Worm (Caenorhabditis elegans) whole organism, late embryonic: ENCODE data around the gene K09E2.2.
A peak's percentile ranks its signal among the peaks of the same experiment; 100 is the strongest.

Experiments
- C38D4.7 ChIP-seq: fragments of 200-800 bp; sonication (Bioruptor generic); optimal IDR thresholded peaks from 2 replicates; lab custom pipeline; 2018; ENCODE audit warnings: mild to moderate bottlenecking, missing genetic modification characterization, moderate library complexity, missing compliant biosample characterization
- Y22D7AL.16 ChIP-seq: sonication (generic microtip); optimal IDR thresholded peaks from 2 replicates; lab custom pipeline; 2016; ENCODE audit warnings: missing genetic modification characterization, missing compliant biosample characterization
- ahr-1 ChIP-seq: sonication (generic microtip); optimal IDR thresholded peaks from 2 replicates; lab custom pipeline; 2016; ENCODE audit warnings: missing genetic modification characterization, missing compliant biosample characterization
- ama-1 ChIP-seq: fragments of 150-350 bp; optimal IDR thresholded peaks from 2 replicates; lab custom pipeline; 2014
- ceh-18 ChIP-seq: sonication (generic microtip); optimal IDR thresholded peaks from 2 replicates; lab custom pipeline; 2016; ENCODE audit warnings: missing genetic modification characterization, missing compliant biosample characterization
- ceh-31 ChIP-seq: sonication (generic microtip); optimal IDR thresholded peaks from 2 replicates; lab custom pipeline; 2016; ENCODE audit warnings: missing genetic modification characterization, missing compliant biosample characterization
- ceh-34 ChIP-seq: sonication (generic microtip); optimal IDR thresholded peaks from 2 replicates; lab custom pipeline; 2016; ENCODE audit warnings: mild to moderate bottlenecking, missing genetic modification characterization, missing compliant biosample characterization
- ceh-45 ChIP-seq: fragments of 200-800 bp; sonication (Bioruptor generic); IDR thresholded peaks from 2 replicates; pipeline ENCODE4 v1.3.6; 2022; ENCODE audit warnings: missing genetic modification reagents, missing genetic modification characterization, missing compliant biosample characterization
- ceh-48 ChIP-seq: sonication (generic microtip); optimal IDR thresholded peaks from 2 replicates; lab custom pipeline; 2016; ENCODE audit warnings: missing genetic modification characterization, inconsistent platforms, missing compliant biosample characterization
- che-1 ChIP-seq: sonication (generic microtip); optimal IDR thresholded peaks from 2 replicates; lab custom pipeline; 2016; ENCODE audit warnings: mild to moderate bottlenecking, missing genetic modification characterization, missing compliant biosample characterization
- dmd-4 ChIP-seq: sonication (generic microtip); optimal IDR thresholded peaks from 2 replicates; lab custom pipeline; 2016; ENCODE audit warnings: borderline replicate concordance, missing genetic modification characterization, missing compliant biosample characterization
- dve-1 ChIP-seq: sonication (generic microtip); optimal IDR thresholded peaks from 2 replicates; lab custom pipeline; 2017; ENCODE audit warnings: antibody characterized with exemption, mild to moderate bottlenecking, missing genetic modification characterization, missing compliant biosample characterization
- elt-2 ChIP-seq: sonication (generic microtip); optimal IDR thresholded peaks from 2 replicates; lab custom pipeline; 2016; ENCODE audit warnings: missing genetic modification reagents, missing genetic modification characterization, missing compliant biosample characterization
- elt-4 ChIP-seq: sonication (generic microtip); optimal IDR thresholded peaks from 2 replicates; lab custom pipeline; 2016; ENCODE audit warnings: missing genetic modification characterization, missing compliant biosample characterization
- fkh-10 ChIP-seq: fragments of 150-350 bp; optimal IDR thresholded peaks from 2 replicates; lab custom pipeline; 2014; ENCODE audit warnings: missing biosample characterization, missing genetic modification reagents, missing genetic modification characterization
- hlh-13 ChIP-seq: fragments of 200-800 bp; sonication (Bioruptor generic); optimal IDR thresholded peaks from 2 replicates; lab custom pipeline; 2018; ENCODE audit warnings: mild to moderate bottlenecking, missing genetic modification characterization, missing compliant biosample characterization
- hlh-15 ChIP-seq: sonication (generic microtip); optimal IDR thresholded peaks from 2 replicates; lab custom pipeline; 2016; ENCODE audit warnings: missing genetic modification characterization, missing compliant biosample characterization
- hlh-30 ChIP-seq: sonication (generic microtip); optimal IDR thresholded peaks from 2 replicates; lab custom pipeline; 2017; ENCODE audit warnings: antibody characterized with exemption, missing genetic modification characterization, missing compliant biosample characterization; ENCODE audit not compliant: insufficient read depth
- hlh-8 ChIP-seq: sonication (generic microtip); optimal IDR thresholded peaks from 2 replicates; lab custom pipeline; 2016; ENCODE audit warnings: missing genotype, missing genetic modification characterization, missing compliant biosample characterization
- lim-6 ChIP-seq: sonication (generic microtip); optimal IDR thresholded peaks from 2 replicates; lab custom pipeline; 2016; ENCODE audit warnings: missing genetic modification characterization, missing compliant biosample characterization
- nfya-1 ChIP-seq: sonication (generic microtip); optimal IDR thresholded peaks from 2 replicates; lab custom pipeline; 2017; ENCODE audit warnings: missing genetic modification characterization, mild to moderate bottlenecking, missing compliant biosample characterization, antibody characterized with exemption, moderate library complexity
- npax-4 ChIP-seq: sonication (generic microtip); optimal IDR thresholded peaks from 2 replicates; lab custom pipeline; 2016; ENCODE audit warnings: missing genetic modification characterization, missing compliant biosample characterization
- pat-9 ChIP-seq: fragments of 200-800 bp; sonication (Bioruptor generic); optimal IDR thresholded peaks from 2 replicates; lab custom pipeline; 2018; ENCODE audit warnings: mild to moderate bottlenecking, missing genetic modification characterization, moderate library complexity, missing compliant biosample characterization
- pax-1 ChIP-seq: fragments of 150-350 bp; optimal IDR thresholded peaks from 2 replicates; lab custom pipeline; 2014; ENCODE audit warnings: missing biosample characterization, missing genetic modification characterization
- pha-2 ChIP-seq: sonication (generic microtip); optimal IDR thresholded peaks from 2 replicates; lab custom pipeline; 2017; ENCODE audit warnings: mild to moderate bottlenecking, missing genetic modification characterization, missing compliant biosample characterization
- pqm-1 ChIP-seq: sonication (generic microtip); optimal IDR thresholded peaks from 2 replicates; lab custom pipeline; 2016; ENCODE audit warnings: missing genetic modification characterization, missing compliant biosample characterization
- syd-9 ChIP-seq: sonication (generic microtip); optimal IDR thresholded peaks from 2 replicates; lab custom pipeline; 2016; ENCODE audit warnings: mild to moderate bottlenecking, missing genetic modification characterization, moderate library complexity, missing compliant biosample characterization
- ttx-3 ChIP-seq: sonication (generic microtip); optimal IDR thresholded peaks from 2 replicates; lab custom pipeline; 2016; ENCODE audit warnings: missing genetic modification reagents, missing genetic modification characterization, missing compliant biosample characterization
- unc-42 ChIP-seq: sonication (generic microtip); optimal IDR thresholded peaks from 2 replicates; lab custom pipeline; 2016; ENCODE audit warnings: missing genotype, missing genetic modification characterization, missing compliant biosample characterization
- unc-55 ChIP-seq: sonication (generic microtip); optimal IDR thresholded peaks from 2 replicates; lab custom pipeline; 2017; ENCODE audit warnings: missing biosample characterization, missing genetic modification reagents, missing genetic modification characterization
- unc-86 ChIP-seq: sonication (generic microtip); optimal IDR thresholded peaks from 2 replicates; lab custom pipeline; 2016; ENCODE audit warnings: missing genetic modification characterization, missing compliant biosample characterization
- zip-5 ChIP-seq: sonication (generic microtip); optimal IDR thresholded peaks from 2 replicates; lab custom pipeline; 2016; ENCODE audit warnings: missing genetic modification characterization, missing compliant biosample characterization
- ztf-16 ChIP-seq: sonication (generic microtip); optimal IDR thresholded peaks from 2 replicates; lab custom pipeline; 2017; ENCODE audit warnings: missing genetic modification characterization, missing compliant biosample characterization

K09E2.2 gene

DNA sequence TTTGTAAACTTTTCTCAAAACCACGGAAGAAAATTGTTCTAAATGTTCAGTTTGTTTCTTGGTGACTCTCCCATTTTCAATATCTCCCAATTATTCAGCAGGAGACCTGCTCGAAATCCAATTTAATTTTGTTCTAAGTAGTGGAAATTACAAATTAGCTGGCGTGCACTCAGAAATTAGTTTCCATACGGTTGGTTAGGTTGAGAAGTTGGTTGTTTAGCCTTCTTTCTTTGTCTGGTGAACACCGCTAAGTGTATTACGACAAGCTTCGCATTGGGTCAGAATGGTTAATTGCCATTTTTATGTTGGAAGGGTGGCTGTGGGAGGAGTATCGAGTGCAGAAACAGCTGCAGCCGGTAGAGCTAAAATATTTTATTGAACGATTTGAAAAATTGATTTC is 24.3 kb upstream of the K09E2.2 start:
- TF ChIP-seq dve-1 (no peak), ceh-31 (peak; percentile 20), ztf-16 (tag; lab: Kevin White, UChicago) (no peak), ceh-34 (no peak), unc-42 (tag; lab: Kevin White, UChicago) (peak; percentile 90), pax-1 (tag; lab: Kevin White, UChicago) (no peak), unc-86 (tag; lab: Kevin White, UChicago) (no peak), C38D4.7 (GFP tag; lab: Kevin White, UChicago) (no peak), hlh-8 (no peak)

DNA sequence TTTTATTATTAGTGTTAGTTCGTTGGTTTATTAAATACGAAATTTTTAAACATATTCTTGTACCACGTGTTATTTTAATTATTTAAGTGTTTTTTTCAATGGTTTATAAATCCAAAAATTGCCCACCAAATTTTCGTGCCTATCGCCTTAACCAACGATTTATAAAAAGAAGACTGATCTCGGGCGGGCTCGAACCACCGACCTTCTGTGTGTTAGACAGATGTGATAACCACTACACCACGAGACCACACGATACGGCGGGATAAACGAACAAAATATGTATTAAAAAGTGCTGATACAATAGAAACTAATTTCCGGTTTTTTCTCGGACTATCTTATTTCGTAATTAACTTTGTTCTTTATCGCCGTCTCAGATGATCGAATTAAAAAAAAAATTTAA is 22.3 kb upstream of the K09E2.2 start:
- no peak for TF ChIP-seq lim-6
- peak; percentile 18 for TF ChIP-seq C38D4.7 (GFP tag; lab: Kevin White, UChicago)
- peak; percentile 0 for TF ChIP-seq elt-2 (tag; lab: Kevin White, UChicago)
- TF ChIP-seq che-1 (tag; lab: Kevin White, UChicago) = peak; percentile 31
- TF ChIP-seq dmd-4 (tag; lab: Kevin White, UChicago) = no peak
- TF ChIP-seq, all 69 proteins: peak for 3

- TF ChIP-seq ceh-48 (tag; lab: Kevin White, UChicago) (no peak), ceh-31 (no peak), unc-55 (GFP tag; lab: Kevin White, UChicago) (no peak), ama-1 (lab: Kevin White, UChicago) (no peak), Y22D7AL.16 (tag; lab: Kevin White, UChicago) (no peak), ceh-18 (tag; lab: Kevin White, UChicago) (no peak)
Measured at ce11 chrX:8656019-8656418, 16.8 kb upstream of the K09E2.2 start.

- no peak for TF ChIP-seq pha-2 (tag; lab: Kevin White, UChicago)
- no peak for TF ChIP-seq pqm-1
- TF ChIP-seq unc-86 (tag; lab: Kevin White, UChicago) = no peak
- TF ChIP-seq unc-42 (tag; lab: Kevin White, UChicago) = peak; percentile 87
- TF ChIP-seq fkh-10 (GFP tag; lab: Kevin White, UChicago) = no peak
- no peak for TF ChIP-seq ttx-3
- no peak for TF ChIP-seq npax-4 (tag; lab: Kevin White, UChicago)
- TF ChIP-seq nfya-1 = no peak
- no peak for TF ChIP-seq pat-9 (tag; lab: Kevin White, UChicago)
Measured at ce11 chrX:8659521-8659920, 13.3 kb upstream of the K09E2.2 start.

- no peak for TF ChIP-seq elt-4 (tag; lab: Kevin White, UChicago)
- no peak for TF ChIP-seq lim-6
- TF ChIP-seq hlh-30 = no peak
- no peak for TF ChIP-seq zip-5 (tag; lab: Kevin White, UChicago)
- no peak for TF ChIP-seq hlh-13 (GFP tag; lab: Kevin White, UChicago)
- TF ChIP-seq ceh-45 (GFP tag; lab: Robert Waterston, UW) = no peak
- no peak for TF ChIP-seq pha-2 (tag; lab: Kevin White, UChicago)
Measured at ce11 chrX:8660319-8660718, 12.5 kb upstream of the K09E2.2 start, which contains the start of gene rig-1. Gene rig-1 (plus strand): TSS chrX:8660619.

DNA sequence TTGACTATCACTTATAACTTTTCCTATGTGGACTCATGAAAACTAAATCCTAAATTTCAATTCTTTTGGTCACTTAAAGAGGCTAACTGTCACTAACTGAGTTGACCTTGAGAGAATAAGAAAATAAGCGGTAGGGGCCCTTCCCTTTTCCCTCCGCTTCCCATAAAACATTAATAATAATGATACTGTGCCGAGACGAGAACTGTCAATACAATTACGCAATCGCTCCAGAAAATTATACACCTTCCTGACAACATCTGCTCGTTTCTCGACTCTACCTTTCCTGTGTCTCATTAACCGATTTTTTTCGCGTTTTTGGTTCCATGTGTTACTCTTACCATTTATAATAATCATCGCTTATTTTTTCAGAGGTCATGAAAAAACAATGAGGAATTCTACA is 12.0 kb upstream of the K09E2.2 start:
- TF ChIP-seq Y22D7AL.16 (tag; lab: Kevin White, UChicago) = no peak
- TF ChIP-seq syd-9 = no peak
- no peak for TF ChIP-seq ahr-1 (tag; lab: Kevin White, UChicago)
- no peak for TF ChIP-seq hlh-15
